Fruit fly (Drosophila melanogaster) whole organism, prepupa: ENCODE data around the gene sff.

ENCODE experiments used
- Blimp-1 ChIP-seq: fragments of 200-800 bp; sonication (Bioruptor generic); optimal IDR thresholded peaks from 3 replicates; lab custom pipeline; 2017; ENCODE audit warnings: missing biosample characterization, missing genetic modification characterization, mild to moderate bottlenecking, moderate library complexity, missing genetic modification reagents
- CG10631 ChIP-seq: fragments of 200-800 bp; sonication (Bioruptor generic); optimal IDR thresholded peaks from 2 replicates; lab custom pipeline; 2016; ENCODE audit warnings: missing biosample characterization, missing genetic modification characterization
- CG10669 ChIP-seq: fragments of 200-800 bp; sonication (Bioruptor generic); optimal IDR thresholded peaks from 3 replicates; lab custom pipeline; 2018; ENCODE audit warnings: missing biosample characterization, mild to moderate bottlenecking, missing genetic modification characterization, moderate library complexity
- CG16779 ChIP-seq: fragments of 200-800 bp; sonication (Bioruptor generic); optimal IDR thresholded peaks from 3 replicates; lab custom pipeline; 2017; ENCODE audit warnings: missing biosample characterization, mild to moderate bottlenecking, missing genetic modification characterization
- CG3919 ChIP-seq: fragments of 200-800 bp; sonication (Bioruptor generic); optimal IDR thresholded peaks from 3 replicates; lab custom pipeline; 2016; ENCODE audit warnings: missing biosample characterization, missing genetic modification characterization
- CG4318 ChIP-seq: fragments of 200-800 bp; sonication (Bioruptor generic); optimal IDR thresholded peaks from 3 replicates; lab custom pipeline; 2017; ENCODE audit warnings: missing biosample characterization, mild to moderate bottlenecking, missing genetic modification characterization
- CG6276 ChIP-seq: fragments of 200-800 bp; sonication (Bioruptor generic); optimal IDR thresholded peaks from 2 replicates; lab custom pipeline; 2017; ENCODE audit warnings: missing biosample characterization, mild to moderate bottlenecking, missing genetic modification characterization
- CG6792 ChIP-seq: fragments of 200-800 bp; sonication (Bioruptor generic); optimal IDR thresholded peaks from 3 replicates; lab custom pipeline; 2016; ENCODE audit warnings: missing biosample characterization, missing genetic modification characterization
- CG8319 ChIP-seq: fragments of 200-800 bp; sonication (Bioruptor generic); optimal IDR thresholded peaks from 3 replicates; lab custom pipeline; 2016; ENCODE audit warnings: missing biosample characterization, missing genetic modification characterization
- Eip78C ChIP-seq: fragments of 200-800 bp; sonication (Bioruptor generic); peaks from one replicate; lab custom pipeline; 2016; ENCODE audit warnings: missing biosample characterization, missing genetic modification characterization
- Ets21C ChIP-seq: fragments of 200-800 bp; sonication (Bioruptor generic); optimal IDR thresholded peaks from 3 replicates; lab custom pipeline; 2016; ENCODE audit warnings: missing biosample characterization, missing genetic modification characterization
- Hr4 ChIP-seq: fragments of 200-800 bp; sonication (Bioruptor generic); optimal IDR thresholded peaks from 3 replicates; lab custom pipeline; 2016; ENCODE audit warnings: missing biosample characterization, missing genetic modification characterization
- Lpt ChIP-seq: fragments of 200-800 bp; sonication (Bioruptor generic); optimal IDR thresholded peaks from 3 replicates; lab custom pipeline; 2016; ENCODE audit warnings: missing biosample characterization, missing genetic modification characterization
- Met ChIP-seq: fragments of 200-800 bp; sonication (Bioruptor generic); optimal IDR thresholded peaks from 3 replicates; lab custom pipeline; 2016; ENCODE audit warnings: missing biosample characterization, missing genetic modification characterization
- Smox ChIP-seq: fragments of 200-800 bp; sonication (Bioruptor generic); optimal IDR thresholded peaks from 3 replicates; lab custom pipeline; 2016; ENCODE audit warnings: missing biosample characterization, missing genetic modification characterization
- Sox102F ChIP-seq: fragments of 200-800 bp; sonication (Bioruptor generic); optimal IDR thresholded peaks from 2 replicates; lab custom pipeline; 2016; ENCODE audit warnings: missing biosample characterization, mild to moderate bottlenecking, missing genetic modification characterization
- achi ChIP-seq: fragments of 200-800 bp; sonication (Bioruptor generic); optimal IDR thresholded peaks from 3 replicates; lab custom pipeline; 2016; ENCODE audit warnings: missing biosample characterization, missing genetic modification characterization
- cyc ChIP-seq: fragments of 200-800 bp; sonication (Bioruptor generic); optimal IDR thresholded peaks from 3 replicates; lab custom pipeline; 2016; ENCODE audit warnings: missing biosample characterization, missing genetic modification characterization
- dac ChIP-seq: fragments of 200-800 bp; sonication (Bioruptor generic); optimal IDR thresholded peaks from 2 replicates; lab custom pipeline; 2017; ENCODE audit warnings: missing biosample characterization, mild to moderate bottlenecking, missing genetic modification characterization
- eg ChIP-seq: fragments of 200-800 bp; sonication (Bioruptor generic); IDR thresholded peaks from 3 replicates; pipeline ENCODE4 v1.3.6; 2022; ENCODE audit warnings: missing biosample characterization, missing genetic modification characterization
- esn ChIP-seq: fragments of 200-800 bp; sonication (Bioruptor generic); optimal IDR thresholded peaks from 2 replicates; lab custom pipeline; 2016; ENCODE audit warnings: missing biosample characterization, mild to moderate bottlenecking, missing genetic modification characterization, moderate library complexity
- fd85E ChIP-seq: fragments of 200-800 bp; sonication (Bioruptor generic); optimal IDR thresholded peaks from 3 replicates; lab custom pipeline; 2016; ENCODE audit warnings: missing biosample characterization, missing genetic modification characterization
- fkh ChIP-seq: fragments of 200-800 bp; sonication (Bioruptor generic); optimal IDR thresholded peaks from 3 replicates; lab custom pipeline; 2017; ENCODE audit warnings: missing biosample characterization, mild to moderate bottlenecking, missing genetic modification characterization, moderate library complexity
- lz ChIP-seq: fragments of 200-800 bp; sonication (Bioruptor generic); optimal IDR thresholded peaks from 3 replicates; lab custom pipeline; 2016; ENCODE audit warnings: missing biosample characterization, missing genetic modification characterization
- pdm3 ChIP-seq: fragments of 200-800 bp; sonication (Bioruptor generic); optimal IDR thresholded peaks from 3 replicates; lab custom pipeline; 2016; ENCODE audit warnings: missing biosample characterization, missing genetic modification characterization
- salr ChIP-seq, 2 experiments: fragments of 200-800 bp; sonication (Bioruptor generic); optimal IDR thresholded peaks; 3 replicates each; lab custom pipeline; 2016 to 2018; ENCODE audit warnings: missing biosample characterization in 2 of 2, missing genetic modification characterization in 2 of 2, mild to moderate bottlenecking in 1 of 2
- spab ChIP-seq: fragments of 200-800 bp; sonication (Bioruptor generic); optimal IDR thresholded peaks from 2 replicates; lab custom pipeline; 2017; ENCODE audit warnings: missing biosample characterization, mild to moderate bottlenecking, missing genetic modification characterization, missing genetic modification reagents
- ss ChIP-seq, 2 experiments: fragments of 200-800 bp; sonication (Bioruptor generic); optimal IDR thresholded peaks; 2 replicates in 1 of 2; 3 replicates in 1 of 2; lab custom pipeline; 2017 to 2018; ENCODE audit warnings: mild to moderate bottlenecking in 2 of 2, missing biosample characterization in 2 of 2, missing genetic modification characterization in 2 of 2, moderate library complexity in 1 of 2
- svp ChIP-seq: fragments of 200-800 bp; sonication (Bioruptor generic); peaks from one replicate; lab custom pipeline; 2016; ENCODE audit warnings: missing biosample characterization, missing genetic modification characterization

The sff gene

DNA sequence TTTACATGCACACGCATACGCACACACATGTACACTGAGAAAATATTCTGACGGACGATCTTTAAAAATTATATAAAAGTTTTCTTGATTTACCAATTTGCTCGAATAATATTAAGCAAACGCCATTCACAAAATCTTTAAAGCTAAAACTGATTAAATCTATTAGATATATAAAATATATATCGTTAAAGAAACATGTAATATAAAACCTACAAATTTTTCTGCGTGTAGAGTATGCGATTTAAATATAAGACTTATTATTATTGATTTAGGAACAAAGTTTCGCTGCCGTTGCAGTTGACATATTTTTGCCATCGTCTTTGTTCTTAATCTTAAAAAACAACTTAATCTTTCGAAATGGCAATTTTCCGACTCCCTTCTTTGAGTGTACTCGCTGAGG lies 47.1 kb downstream of the sff start (continued):
- TF ChIP-seq achi (GFP tag; lab: Kevin White, UChicago) (no peak), spab (GFP tag; lab: Kevin White, UChicago) (peak; percentile 3), Hr4 (GFP tag; lab: Kevin White, UChicago) (no peak), Sox102F (GFP tag; lab: Kevin White, UChicago) (no peak), salr (GFP tag; optimal IDR thresholded peaks at IDR 0.05; lab: Kevin White, UChicago) (no peak), CG6792 (GFP tag; lab: Kevin White, UChicago) (no peak), eg (GFP tag; lab: Robert Waterston, UW) (no peak), ss (GFP tag; optimal IDR thresholded peaks at IDR 0.05; lab: Kevin White, UChicago) (peak in 1 of 2 experiments; percentile 33), Smox (GFP tag; lab: Kevin White, UChicago) (no peak), Blimp-1 (no peak), lz (GFP tag; lab: Kevin White, UChicago) (no peak), Eip78C (GFP tag; lab: Kevin White, UChicago) (peak; percentile 70), CG4318 (GFP tag; lab: Kevin White, UChicago) (no peak), Met (GFP tag; lab: Kevin White, UChicago) (no peak), fd85E (GFP tag; lab: Kevin White, UChicago) (no peak), CG8319 (GFP tag; lab: Kevin White, UChicago) (no peak), CG16779 (no peak), svp (GFP tag; lab: Kevin White, UChicago) (peak; percentile 20), CG10631 (GFP tag; lab: Kevin White, UChicago) (no peak), dac (GFP tag; lab: Kevin White, UChicago) (no peak), CG10669 (peak; percentile 32), CG3919 (GFP tag; lab: Kevin White, UChicago) (no peak), fkh (GFP tag; lab: Kevin White, UChicago) (no peak), CG6276 (GFP tag; lab: Kevin White, UChicago) (peak; percentile 6), pdm3 (GFP tag; lab: Kevin White, UChicago) (no peak), esn (GFP tag; lab: Kevin White, UChicago) (no peak), Lpt (GFP tag; lab: Kevin White, UChicago) (no peak)

- no peak for TF ChIP-seq Lpt (GFP tag; lab: Kevin White, UChicago)
- TF ChIP-seq CG16779 = no peak
- no peak for TF ChIP-seq CG8319 (GFP tag; lab: Kevin White, UChicago)
- no peak for TF ChIP-seq CG3919 (GFP tag; lab: Kevin White, UChicago)
- TF ChIP-seq pdm3 (GFP tag; lab: Kevin White, UChicago) = no peak
- no peak for TF ChIP-seq Ets21C (GFP tag; lab: Kevin White, UChicago)
- TF ChIP-seq cyc = no peak
- no peak for TF ChIP-seq svp (GFP tag; lab: Kevin White, UChicago)
- no peak for TF ChIP-seq fkh (GFP tag; lab: Kevin White, UChicago)
Observed at dm6 chr3L:15856035-15856434, 68.6 kb downstream of the sff start.
